Fruit fly (Drosophila melanogaster): ENCODE measurements around the gene Ipk2.

The Ipk2 gene

DNA sequence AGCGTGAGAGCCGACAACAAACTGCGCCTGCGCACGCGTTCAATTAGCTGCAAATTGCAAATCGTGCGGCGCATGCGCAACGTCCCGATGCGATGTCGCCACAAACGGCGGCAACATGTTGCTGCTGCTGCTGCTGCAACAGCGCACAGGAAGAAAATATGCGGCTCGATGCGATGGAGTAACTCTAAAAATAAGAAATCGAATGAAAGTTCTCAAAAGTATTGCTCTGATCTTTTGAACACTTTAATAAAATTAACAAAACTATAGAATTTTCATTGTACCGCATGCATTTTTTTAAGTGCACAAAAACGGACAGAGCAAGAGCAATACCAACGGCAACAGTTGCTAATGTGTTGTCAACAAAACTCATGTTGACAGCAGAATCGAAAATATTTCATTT lies 32.1 kb upstream of the Ipk2 start (continued):
- TF ChIP-seq CG34224 (GFP tag; IDR thresholded peaks at IDR 0.05; ENCODE audit: partially characterized antibody) (no peak), CG8290 (GFP tag; optimal IDR thresholded peaks at IDR 0.05) (no peak), CG8290 (tag; optimal IDR thresholded peaks at IDR 0.05) (no peak), CG7372 (GFP tag; IDR thresholded peaks at IDR 0.05) (no peak), sr (GFP tag; IDR thresholded peaks at IDR 0.05) (no peak), CG9727 (GFP tag; optimal IDR thresholded peaks at IDR 0.05) (peak; percentile 47), CG17361 (GFP tag; IDR thresholded peaks at IDR 0.05) (peak; percentile 47; the same call in 2 of the 3 replicates), CG17829 (tag; optimal IDR thresholded peaks at IDR 0.05) (peak; percentile 63), Mrtf (GFP tag; IDR thresholded peaks at IDR 0.05) (peak; percentile 28; the same call in 1 of the 3 replicates), Ets97D (GFP tag; optimal IDR thresholded peaks at IDR 0.05) (no peak), PHDP (tag; optimal IDR thresholded peaks at IDR 0.05) (no peak), CG13123 (GFP tag; optimal IDR thresholded peaks at IDR 0.05) (no peak), YL-1 (GFP tag; optimal IDR thresholded peaks at IDR 0.05) (no peak), odd (GFP tag; optimal IDR thresholded peaks at IDR 0.05) (no peak), CG10462 (GFP tag; optimal IDR thresholded peaks at IDR 0.05) (no peak), sd (tag; optimal IDR thresholded peaks at IDR 0.05) (no peak), CG10565 (GFP tag; optimal IDR thresholded peaks at IDR 0.05) (no peak), CG14667 (GFP tag; IDR thresholded peaks at IDR 0.05) (no peak), trem (tag; optimal IDR thresholded peaks at IDR 0.05) (peak; percentile 43), Bgb (GFP tag; IDR thresholded peaks at IDR 0.05; ENCODE audit: partially characterized antibody) (no peak), peb (GFP tag; IDR thresholded peaks at IDR 0.05) (peak; percentile 71), salm (tag; optimal IDR thresholded peaks at IDR 0.05) (no peak), Stat92E (GFP tag; optimal IDR thresholded peaks at IDR 0.05) (no peak), lilli (GFP tag; optimal IDR thresholded peaks at IDR 0.05) (no peak), gro (GFP tag; optimal IDR thresholded peaks at IDR 0.05) (no peak), Deaf1 (tag; optimal IDR thresholded peaks at IDR 0.05) (no peak), stwl (tag; optimal IDR thresholded peaks at IDR 0.05) (no peak), Dip2 (GFP tag; IDR thresholded peaks at IDR 0.05) (no peak), her (GFP tag; optimal IDR thresholded peaks at IDR 0.05) (no peak), sisA (GFP tag; IDR thresholded peaks at IDR 0.05) (peak; percentile 51), CG12104 (GFP tag; optimal IDR thresholded peaks at IDR 0.05) (no peak), CG12155 (GFP tag; optimal IDR thresholded peaks at IDR 0.05) (no peak), prd (optimal IDR thresholded peaks at IDR 0.05) (no peak), prd (GFP tag; IDR thresholded peaks at IDR 0.05) (peak; percentile 89), CG13894 (tag; optimal IDR thresholded peaks at IDR 0.05) (no peak), CG16779 (GFP tag; IDR thresholded peaks at IDR 0.05) (no peak), Lim3 (GFP tag; IDR thresholded peaks at IDR 0.05) (no peak), Doc3 (GFP tag; IDR thresholded peaks at IDR 0.05; ENCODE audit: partially characterized antibody) (no peak), CkIIα-i1 (GFP tag; IDR thresholded peaks at IDR 0.05) (no peak), CG3281 (GFP tag; optimal IDR thresholded peaks at IDR 0.05) (no peak), fru (optimal IDR thresholded peaks at IDR 0.05) (no peak), CG8388 (GFP tag; optimal IDR thresholded peaks at IDR 0.05) (no peak), ase (GFP tag; IDR thresholded peaks at IDR 0.05) (no peak), gcm2 (GFP tag; optimal IDR thresholded peaks at IDR 0.05) (no peak), CG33213 (GFP tag; optimal IDR thresholded peaks at IDR 0.05) (no peak), crp (GFP tag; optimal IDR thresholded peaks at IDR 0.05) (no peak), run (tag; optimal IDR thresholded peaks at IDR 0.05) (no peak), Ssrp (tag; optimal IDR thresholded peaks at IDR 0.05) (peak; percentile 44), nau (GFP tag; optimal IDR thresholded peaks at IDR 0.05) (no peak), CG8478 (optimal IDR thresholded peaks at IDR 0.05) (no peak), CG11560 (tag; IDR thresholded peaks at IDR 0.05) (no peak), CG6683 (GFP tag; optimal IDR thresholded peaks at IDR 0.05) (no peak), dm (GFP tag; optimal IDR thresholded peaks at IDR 0.05) (no peak), br (optimal IDR thresholded peaks at IDR 0.05) (no peak)

Data from whole organism, embryonic.